Fruit fly (Drosophila melanogaster) whole organism, embryonic: ENCODE results near the gene fbl.

Experiments
- Aef1 ChIP-seq: fragments of 200-800 bp; sonication (Bioruptor generic); IDR thresholded peaks from 3 replicates; pipeline ENCODE4 v1.3.6; 2022; ENCODE audit warnings: missing biosample characterization, missing genetic modification characterization
- B-H2 ChIP-seq: fragments of 200-800 bp; sonication (Bioruptor generic); optimal IDR thresholded peaks from 2 replicates; lab custom pipeline; 2018; ENCODE audit warnings: missing biosample characterization, mild to moderate bottlenecking, missing genetic modification characterization
- CG10147 ChIP-seq: fragments of 200-800 bp; sonication (Bioruptor generic); optimal IDR thresholded peaks from 2 replicates; lab custom pipeline; 2019; ENCODE audit warnings: missing biosample characterization, mild to moderate bottlenecking, missing genetic modification characterization, moderate library complexity
- CG1024 ChIP-seq: fragments of 200-800 bp; sonication (Bioruptor generic); IDR thresholded peaks from 2 replicates; pipeline ENCODE4 v1.3.6; 2022; ENCODE audit warnings: missing biosample characterization, missing genetic modification characterization
- CG12071 ChIP-seq: fragments of 200-800 bp; sonication (Bioruptor generic); optimal IDR thresholded peaks from 3 replicates; lab custom pipeline; 2018; ENCODE audit warnings: missing biosample characterization, mild to moderate bottlenecking, missing genetic modification characterization
- CG12391 ChIP-seq: fragments of 200-800 bp; sonication (Bioruptor generic); optimal IDR thresholded peaks from 3 replicates; lab custom pipeline; 2018; ENCODE audit warnings: missing biosample characterization, mild to moderate bottlenecking, missing genetic modification characterization, moderate library complexity
- CG16815 ChIP-seq: fragments of 200-800 bp; sonication (Bioruptor generic); optimal IDR thresholded peaks from 3 replicates; lab custom pipeline; 2017; ENCODE audit warnings: missing biosample characterization, mild to moderate bottlenecking, missing genetic modification characterization
- CG17359 ChIP-seq: fragments of 200-800 bp; sonication (Bioruptor generic); optimal IDR thresholded peaks from 3 replicates; lab custom pipeline; 2018; ENCODE audit warnings: missing biosample characterization, mild to moderate bottlenecking, missing genetic modification characterization, moderate library complexity
- CG17385 ChIP-seq: fragments of 200-800 bp; sonication (Bioruptor generic); optimal IDR thresholded peaks from 3 replicates; lab custom pipeline; 2018; ENCODE audit warnings: missing biosample characterization, mild to moderate bottlenecking, missing genetic modification characterization
- CG17568 ChIP-seq: fragments of 200-800 bp; sonication (Bioruptor generic); optimal IDR thresholded peaks from 2 replicates; lab custom pipeline; 2018; ENCODE audit warnings: missing biosample characterization, mild to moderate bottlenecking, missing genetic modification characterization, moderate library complexity
- CG2712 ChIP-seq: fragments of 200-800 bp; optimal IDR thresholded peaks from 3 replicates; lab custom pipeline; 2019; ENCODE audit warnings: missing biosample characterization, mild to moderate bottlenecking, missing genetic modification characterization, moderate library complexity
- CG3163 ChIP-seq: fragments of 200-800 bp; sonication (Bioruptor generic); optimal IDR thresholded peaks from 3 replicates; lab custom pipeline; 2016; ENCODE audit warnings: missing biosample characterization, missing genetic modification characterization
- CG3838 ChIP-seq: fragments of 200-800 bp; sonication (Bioruptor generic); optimal IDR thresholded peaks from 3 replicates; lab custom pipeline; 2016; ENCODE audit warnings: missing biosample characterization, missing genetic modification characterization
- CG8290 ChIP-seq, 3 experiments: fragments of 200-800 bp; sonication (Bioruptor generic); optimal IDR thresholded peaks; 2 replicates each; lab custom pipeline; 2016 to 2019; ENCODE audit warnings: missing biosample characterization in 3 of 3, missing genetic modification characterization in 3 of 3, mild to moderate bottlenecking in 2 of 3, moderate library complexity in 1 of 3
- CG8359 ChIP-seq: fragments of 200-800 bp; sonication (Bioruptor generic); optimal IDR thresholded peaks from 2 replicates; lab custom pipeline; 2017; ENCODE audit warnings: missing biosample characterization, mild to moderate bottlenecking, missing genetic modification characterization, borderline replicate concordance
- D ChIP-seq, 2 experiments: fragments of 200-800 bp in 1 of 2; fragments of >200 bp in 1 of 2; sonication (Bioruptor generic) in 1 of 2; optimal IDR thresholded peaks; 2 replicates in 1 of 2; 3 replicates in 1 of 2; lab custom pipeline; 2017; ENCODE audit warnings: mild to moderate bottlenecking in 1 of 2, missing biosample characterization in 1 of 2, missing genetic modification characterization in 1 of 2, missing genetic modification reagents in 1 of 2
- ERR ChIP-seq: fragments of 200-800 bp; sonication (Bioruptor generic); optimal IDR thresholded peaks from 2 replicates; lab custom pipeline; 2016; ENCODE audit warnings: missing biosample characterization, missing genetic modification characterization
- Ets97D ChIP-seq: fragments of 200-800 bp; sonication (Bioruptor generic); optimal IDR thresholded peaks from 3 replicates; lab custom pipeline; 2016; ENCODE audit warnings: missing biosample characterization, missing genetic modification characterization
- HLH3B ChIP-seq: fragments of 200-800 bp; sonication (Bioruptor generic); IDR thresholded peaks from 2 replicates; pipeline ENCODE4 v1.3.6; 2022; ENCODE audit warnings: missing biosample characterization, missing genetic modification characterization
- Hr39 ChIP-seq: fragments of >200 bp; optimal IDR thresholded peaks from 2 replicates; lab custom pipeline; 2017
- Lhr ChIP-seq: fragments of 200-800 bp; sonication (Bioruptor generic); optimal IDR thresholded peaks from 3 replicates; lab custom pipeline; 2017; ENCODE audit warnings: mild to moderate bottlenecking, missing biosample characterization, missing genetic modification reagents, missing genetic modification characterization
- Max ChIP-seq: fragments of 200-800 bp; sonication (Bioruptor generic); optimal IDR thresholded peaks from 2 replicates; lab custom pipeline; 2016; ENCODE audit warnings: missing biosample characterization, mild to moderate bottlenecking, missing genetic modification characterization
- Meics ChIP-seq: fragments of 200-800 bp; sonication (Bioruptor generic); optimal IDR thresholded peaks from 2 replicates; lab custom pipeline; 2017; ENCODE audit warnings: missing biosample characterization, mild to moderate bottlenecking, missing genetic modification characterization
- NC2α ChIP-seq: fragments of 200-800 bp; sonication (Bioruptor generic); optimal IDR thresholded peaks from 2 replicates; lab custom pipeline; 2016; ENCODE audit warnings: missing biosample characterization, missing genetic modification characterization
- NfI ChIP-seq: fragments of 200-800 bp; sonication (Bioruptor generic); optimal IDR thresholded peaks from 3 replicates; lab custom pipeline; 2018; ENCODE audit warnings: missing biosample characterization, mild to moderate bottlenecking, missing genetic modification characterization, moderate library complexity
- PHDP ChIP-seq: fragments of 200-800 bp; sonication (Bioruptor generic); optimal IDR thresholded peaks from 3 replicates; lab custom pipeline; 2018; ENCODE audit warnings: missing biosample characterization, mild to moderate bottlenecking, missing genetic modification characterization, moderate library complexity
- Ravus ChIP-seq: fragments of 200-800 bp; sonication (Bioruptor generic); IDR thresholded peaks from 2 replicates; pipeline ENCODE4 v1.3.6; 2022; ENCODE audit warnings: missing biosample characterization, missing genetic modification characterization
- Sox100B ChIP-seq: fragments of 200-800 bp; sonication (Bioruptor generic); optimal IDR thresholded peaks from 3 replicates; lab custom pipeline; 2018; ENCODE audit warnings: missing biosample characterization, mild to moderate bottlenecking, missing genetic modification characterization
- Vsx1 ChIP-seq: fragments of 200-800 bp; sonication (Bioruptor generic); optimal IDR thresholded peaks from 2 replicates; lab custom pipeline; 2017; ENCODE audit warnings: missing biosample characterization, mild to moderate bottlenecking, missing genetic modification characterization, missing genetic modification reagents
- amos ChIP-seq: fragments of 200-800 bp; sonication (Bioruptor generic); IDR thresholded peaks from 2 replicates; pipeline ENCODE4 v1.3.6; 2022; ENCODE audit warnings: missing biosample characterization, missing genetic modification characterization; ENCODE audit not compliant: partially characterized antibody
- cg ChIP-seq: fragments of 200-800 bp; sonication (Bioruptor generic); optimal IDR thresholded peaks from 3 replicates; lab custom pipeline; 2019; ENCODE audit warnings: missing biosample characterization, mild to moderate bottlenecking, missing genetic modification characterization, moderate library complexity
- crol ChIP-seq: fragments of 200-800 bp; sonication (Bioruptor generic); IDR thresholded peaks from 2 replicates; pipeline ENCODE4 v1.3.6; 2022; ENCODE audit warnings: missing biosample characterization, missing genetic modification characterization
- dan ChIP-seq: fragments of 200-800 bp; sonication (Bioruptor generic); IDR thresholded peaks from 2 replicates; pipeline ENCODE4 v1.3.6; 2022; ENCODE audit warnings: missing biosample characterization, missing genetic modification characterization
- esg ChIP-seq: fragments of 200-800 bp; sonication (Bioruptor generic); conservative IDR thresholded peaks from 2 replicates; pipeline ENCODE4 v1.3.6; 2022; ENCODE audit warnings: missing biosample characterization, missing genetic modification characterization
- ewg ChIP-seq: fragments of 200-800 bp; sonication (Bioruptor generic); optimal IDR thresholded peaks from 3 replicates; lab custom pipeline; 2017; ENCODE audit warnings: mild to moderate bottlenecking, missing biosample characterization, missing genetic modification reagents, missing genetic modification characterization
- exex ChIP-seq: fragments of 200-800 bp; sonication (Bioruptor generic); optimal IDR thresholded peaks from 4 replicates; lab custom pipeline; 2018; ENCODE audit warnings: missing biosample characterization, mild to moderate bottlenecking, missing genetic modification characterization, moderate library complexity
- ftz-f1 ChIP-seq: fragments of 200-800 bp; sonication (Bioruptor generic); optimal IDR thresholded peaks from 2 replicates; lab custom pipeline; 2016; ENCODE audit warnings: missing biosample characterization, missing genetic modification characterization
- gsb-n ChIP-seq: fragments of 200-800 bp; sonication (Bioruptor generic); optimal IDR thresholded peaks from 3 replicates; lab custom pipeline; 2018; ENCODE audit warnings: missing biosample characterization, mild to moderate bottlenecking, missing genetic modification characterization
- hkb ChIP-seq, 2 experiments: fragments of 200-800 bp in 1 of 2; fragments of >200 bp in 1 of 2; sonication (Bioruptor generic) in 1 of 2; IDR thresholded peaks in 1 of 2; optimal IDR thresholded peaks in 1 of 2; 2 replicates each; pipeline versions ENCODE4 v1.3.6 to Lab custom; 2017 to 2022; ENCODE audit warnings: missing biosample characterization in 1 of 2, missing genetic modification characterization in 1 of 2
- lov ChIP-seq, 2 experiments: fragments of 200-800 bp in 1 of 2; fragments of >200 bp in 1 of 2; sonication (Bioruptor generic) in 1 of 2; IDR thresholded peaks in 1 of 2; optimal IDR thresholded peaks in 1 of 2; 2 replicates in 1 of 2; 3 replicates in 1 of 2; pipeline versions ENCODE4 v1.3.6 to Lab custom; 2017 to 2022; ENCODE audit warnings: missing biosample characterization in 1 of 2, missing genetic modification characterization in 1 of 2
- otp ChIP-seq: fragments of 200-800 bp; sonication (Bioruptor generic); IDR thresholded peaks from 3 replicates; pipeline ENCODE4, ENCODE4 v1.3.6; 2022; ENCODE audit warnings: missing biosample characterization, missing genetic modification characterization
- psq ChIP-seq: fragments of 200-800 bp; sonication (Bioruptor generic); optimal IDR thresholded peaks from 2 replicates; lab custom pipeline; 2017; ENCODE audit warnings: missing biosample characterization, missing genetic modification characterization
- scrt ChIP-seq: fragments of 200-800 bp; sonication (Bioruptor generic); optimal IDR thresholded peaks from 2 replicates; lab custom pipeline; 2018; ENCODE audit warnings: missing biosample characterization, mild to moderate bottlenecking, missing genetic modification characterization, moderate library complexity
- sisA ChIP-seq: fragments of 200-800 bp; sonication (Bioruptor generic); IDR thresholded peaks from 2 replicates; pipeline ENCODE4 v1.3.6; 2022; ENCODE audit warnings: missing biosample characterization, missing genetic modification characterization
- slou ChIP-seq: fragments of 200-800 bp; sonication (Bioruptor generic); optimal IDR thresholded peaks from 3 replicates; lab custom pipeline; 2016; ENCODE audit warnings: missing biosample characterization, missing genetic modification characterization
- tll ChIP-seq, 2 experiments: fragments of 200-800 bp in 1 of 2; fragments of >200 bp in 1 of 2; sonication (Bioruptor generic) in 1 of 2; optimal IDR thresholded peaks; 2 replicates each; lab custom pipeline; 2017 to 2019; ENCODE audit warnings: missing biosample characterization in 2 of 2, missing genetic modification characterization in 2 of 2, mild to moderate bottlenecking in 1 of 2, moderate library complexity in 1 of 2
- tup ChIP-seq: fragments of 200-800 bp; sonication (Bioruptor generic); optimal IDR thresholded peaks from 2 replicates; lab custom pipeline; 2016; ENCODE audit warnings: missing biosample characterization, mild to moderate bottlenecking, missing genetic modification characterization, moderate library complexity
- unpg ChIP-seq: fragments of 200-800 bp; sonication (Bioruptor generic); optimal IDR thresholded peaks from 3 replicates; lab custom pipeline; 2018; ENCODE audit warnings: missing biosample characterization, mild to moderate bottlenecking, missing genetic modification characterization, moderate library complexity

The fbl gene

dm6 chr3L:20410780-20411179 is 26.6 kb downstream of the fbl start:
- TF ChIP-seq ERR (GFP tag; lab: Kevin White, UChicago) = no peak
- TF ChIP-seq D (optimal IDR thresholded peaks at IDR 0.05; lab: Kevin White, UChicago) = no peak
- TF ChIP-seq D (GFP tag; optimal IDR thresholded peaks at IDR 0.05; lab: Kevin White, UChicago) = no peak
- no peak for TF ChIP-seq CG16815 (GFP tag; lab: Kevin White, UChicago)
- peak; percentile 53 for TF ChIP-seq exex
- no peak for TF ChIP-seq otp (GFP tag; lab: Robert Waterston, UW)
- peak; percentile 18 for TF ChIP-seq gsb-n
- no peak for TF ChIP-seq psq (GFP tag; lab: Kevin White, UChicago)
- TF ChIP-seq crol (GFP tag; lab: Robert Waterston, UW) = no peak
- TF ChIP-seq CG17568 = peak; percentile 23
- no peak for TF ChIP-seq sisA
- TF ChIP-seq CG3838 (GFP tag; lab: Kevin White, UChicago) = no peak
- no peak for TF ChIP-seq CG2712 (tag; lab: Kevin White, UChicago)
- no peak for TF ChIP-seq ewg (GFP tag; lab: Kevin White, UChicago)
- no peak for TF ChIP-seq tup (GFP tag; lab: Kevin White, UChicago)
- TF ChIP-seq NfI (GFP tag; lab: Kevin White, UChicago) = peak; percentile 10
- peak; percentile 42 for TF ChIP-seq unpg (GFP tag; lab: Kevin White, UChicago)
- no peak for TF ChIP-seq Max (GFP tag; lab: Kevin White, UChicago)
- peak; percentile 100 for TF ChIP-seq Vsx1
- peak; percentile 16 for TF ChIP-seq CG17359 (tag; lab: Kevin White, UChicago)
- TF ChIP-seq Meics (GFP tag; lab: Kevin White, UChicago) = peak; percentile 8
- TF ChIP-seq CG8359 = no peak
- TF ChIP-seq slou (GFP tag; lab: Kevin White, UChicago) = no peak
- TF ChIP-seq Ravus (GFP tag; lab: Robert Waterston, UW) = no peak
- TF ChIP-seq NC2α (GFP tag; lab: Kevin White, UChicago) = no peak
- no peak for TF ChIP-seq HLH3B (GFP tag; lab: Robert Waterston, UW)
- TF ChIP-seq PHDP (tag; lab: Kevin White, UChicago) = peak; percentile 35
- TF ChIP-seq lov (optimal IDR thresholded peaks at IDR 0.05; lab: Kevin White, UChicago) = no peak
- no peak for TF ChIP-seq lov (GFP tag; IDR thresholded peaks at IDR 0.05; lab: Robert Waterston, UW)
- peak; percentile 60 for TF ChIP-seq cg
- TF ChIP-seq ftz-f1 = no peak
- TF ChIP-seq CG10147 (GFP tag; lab: Kevin White, UChicago) = no peak
- no peak for TF ChIP-seq Lhr (GFP tag; lab: Kevin White, UChicago)
- no peak for TF ChIP-seq CG12071
- TF ChIP-seq dan (GFP tag; lab: Robert Waterston, UW) = no peak
- no peak for TF ChIP-seq CG1024 (GFP tag; lab: Robert Waterston, UW)
- no peak for TF ChIP-seq scrt (GFP tag; lab: Kevin White, UChicago)
- no peak for TF ChIP-seq CG8290 (GFP tag; optimal IDR thresholded peaks at IDR 0.05; lab: Kevin White, UChicago)
- peak in 1 of 2 experiments; percentile 17 for TF ChIP-seq CG8290 (tag; optimal IDR thresholded peaks at IDR 0.05; lab: Kevin White, UChicago)
- no peak for TF ChIP-seq hkb (optimal IDR thresholded peaks at IDR 0.05; lab: Kevin White, UChicago)
- TF ChIP-seq hkb (GFP tag; IDR thresholded peaks at IDR 0.05; lab: Robert Waterston, UW) = 0 out of 2 replicates have a peak, but pooled peaks have one; percentile 20
- peak; percentile 24 for TF ChIP-seq B-H2
- TF ChIP-seq tll (GFP tag; optimal IDR thresholded peaks at IDR 0.05; lab: Kevin White, UChicago) = no peak
- no peak for TF ChIP-seq Aef1 (GFP tag; lab: Robert Waterston, UW)
- no peak for TF ChIP-seq esg (GFP tag; lab: Robert Waterston, UW)
- TF ChIP-seq Sox100B (GFP tag; lab: Kevin White, UChicago) = peak; percentile 27
- peak; percentile 4 for TF ChIP-seq CG12391 (tag; lab: Kevin White, UChicago)
- peak; percentile 90 for TF ChIP-seq Ets97D (GFP tag; lab: Kevin White, UChicago)
- TF ChIP-seq CG17385 = peak; percentile 22
- TF ChIP-seq CG3163 (GFP tag; lab: Kevin White, UChicago) = no peak
- TF ChIP-seq Hr39 (lab: Kevin White, UChicago) = no peak
- no peak for TF ChIP-seq amos
